Fruit fly (Drosophila melanogaster): Measurements from ENCODE around the gene Zip89B.

The Zip89B gene

dm6 chr3R:16287171-16287570 lies 18.4 kb upstream of the Zip89B start:
- peak; percentile 38 for TF ChIP-seq dsx (GFP tag; optimal IDR thresholded peaks at IDR 0.05; ENCODE audit: poor library complexity, severe bottlenecking)
- no peak for TF ChIP-seq topi (GFP tag; optimal IDR thresholded peaks at IDR 0.05)
- TF ChIP-seq Sox15 (GFP tag; optimal IDR thresholded peaks at IDR 0.05), result no peak
- TF ChIP-seq CG8119 (GFP tag; IDR thresholded peaks at IDR 0.05), result 0 out of 3 replicates have a peak, but pooled peaks have one; percentile 26
- no peak for TF ChIP-seq Blimp-1 (GFP tag; optimal IDR thresholded peaks at IDR 0.05)
- TF ChIP-seq spab (GFP tag; optimal IDR thresholded peaks at IDR 0.05), result peak; percentile 8
- no peak for TF ChIP-seq Met (GFP tag; optimal IDR thresholded peaks at IDR 0.05)
- peak; percentile 50 for TF ChIP-seq CG6808 (GFP tag; optimal IDR thresholded peaks at IDR 0.05)
- TF ChIP-seq CG6276 (GFP tag; optimal IDR thresholded peaks at IDR 0.05), result no peak
- peak; percentile 20 for TF ChIP-seq Sox102F (GFP tag; optimal IDR thresholded peaks at IDR 0.05)
- no peak for TF ChIP-seq acj6 (GFP tag; optimal IDR thresholded peaks at IDR 0.05)
- peak; percentile 60 for TF ChIP-seq CG9139 (GFP tag; optimal IDR thresholded peaks at IDR 0.05)
- TF ChIP-seq CG15336 (GFP tag; IDR thresholded peaks at IDR 0.05), result 0 out of 2 replicates have a peak, but pooled peaks have one; percentile 8
- TF ChIP-seq Sox14 (GFP tag; optimal IDR thresholded peaks at IDR 0.05), result no peak
- no peak for TF ChIP-seq CG11294 (GFP tag; IDR thresholded peaks at IDR 0.05)
- TF ChIP-seq ss (GFP tag; optimal IDR thresholded peaks at IDR 0.05), result peak; percentile 7 to 26
- no peak for TF ChIP-seq esn (GFP tag; optimal IDR thresholded peaks at IDR 0.05)
- no peak for TF ChIP-seq net (GFP tag; optimal IDR thresholded peaks at IDR 0.05)
- peak; percentile 11 for TF ChIP-seq CG6854 (GFP tag; optimal IDR thresholded peaks at IDR 0.05)
- no peak for TF ChIP-seq CG8632 (GFP tag; optimal IDR thresholded peaks at IDR 0.05)
- no peak for TF ChIP-seq CG10669 (GFP tag; optimal IDR thresholded peaks at IDR 0.05)
- no peak for TF ChIP-seq pdm3 (GFP tag; optimal IDR thresholded peaks at IDR 0.05)
- no peak for TF ChIP-seq Hr38 (GFP tag; optimal IDR thresholded peaks at IDR 0.05)
- TF ChIP-seq CG6792 (GFP tag; optimal IDR thresholded peaks at IDR 0.05), result no peak

dm6 chr3R:16287850-16288249 lies 17.7 kb upstream of the Zip89B start:
- TF ChIP-seq Eip78C (GFP tag) (peak; percentile 14), pdm3 (GFP tag; optimal IDR thresholded peaks at IDR 0.05) (no peak), CG8119 (GFP tag; IDR thresholded peaks at IDR 0.05) (0 out of 3 replicates have a peak, but pooled peaks have one; percentile 18)

dm6 chr3R:16288714-16289291 lies 16.8 kb upstream of the Zip89B start:
- TF ChIP-seq Met (GFP tag; optimal IDR thresholded peaks at IDR 0.05), result no peak
- peak; percentile 12 for TF ChIP-seq CG10669 (GFP tag; optimal IDR thresholded peaks at IDR 0.05)
- no peak for TF ChIP-seq vri (GFP tag; optimal IDR thresholded peaks at IDR 0.05)
- TF ChIP-seq achi (GFP tag; optimal IDR thresholded peaks at IDR 0.05), result no peak
- no peak for TF ChIP-seq fd59A (GFP tag; optimal IDR thresholded peaks at IDR 0.05)
- no peak for TF ChIP-seq OdsH (GFP tag; optimal IDR thresholded peaks at IDR 0.05)
- no peak for TF ChIP-seq CG11294 (GFP tag; IDR thresholded peaks at IDR 0.05)
- TF ChIP-seq Smox (GFP tag; optimal IDR thresholded peaks at IDR 0.05), result no peak
- no peak for TF ChIP-seq Eip93F (GFP tag; optimal IDR thresholded peaks at IDR 0.05)
- TF ChIP-seq CG6276 (GFP tag; optimal IDR thresholded peaks at IDR 0.05), result no peak
- TF ChIP-seq CG16779 (tag; optimal IDR thresholded peaks at IDR 0.05), result no peak
- TF ChIP-seq lz (GFP tag; optimal IDR thresholded peaks at IDR 0.05), result no peak
- TF ChIP-seq salr (GFP tag; optimal IDR thresholded peaks at IDR 0.05), result no peak
- TF ChIP-seq Sox102F (GFP tag; optimal IDR thresholded peaks at IDR 0.05), result no peak
- TF ChIP-seq Ets21C (GFP tag; optimal IDR thresholded peaks at IDR 0.05), result no peak
- no peak for TF ChIP-seq CG31627 (GFP tag; optimal IDR thresholded peaks at IDR 0.05)
- peak; percentile 64 for TF ChIP-seq dsx (GFP tag; optimal IDR thresholded peaks at IDR 0.05; ENCODE audit: poor library complexity, severe bottlenecking)
- TF ChIP-seq CG6163 (GFP tag; IDR thresholded peaks at IDR 0.05), result no peak
- TF ChIP-seq ss (GFP tag; optimal IDR thresholded peaks at IDR 0.05), result peak in 1 of 2 experiments; percentile 26
- TF ChIP-seq CG15336 (GFP tag; IDR thresholded peaks at IDR 0.05), result no peak
- peak; percentile 38 for TF ChIP-seq Eip78C (GFP tag)
- no peak for TF ChIP-seq net (GFP tag; optimal IDR thresholded peaks at IDR 0.05)
- no peak for TF ChIP-seq CG8319 (GFP tag; optimal IDR thresholded peaks at IDR 0.05)
- TF ChIP-seq CG4318 (GFP tag; optimal IDR thresholded peaks at IDR 0.05), result no peak
- no peak for TF ChIP-seq CG11762 (GFP tag; optimal IDR thresholded peaks at IDR 0.05; ENCODE audit: insufficient read depth)
- TF ChIP-seq Sox15 (GFP tag; optimal IDR thresholded peaks at IDR 0.05), result no peak
- no peak for TF ChIP-seq Hr39 (GFP tag; optimal IDR thresholded peaks at IDR 0.05)
- TF ChIP-seq Gug (GFP tag; IDR thresholded peaks at IDR 0.05), result no peak
- TF ChIP-seq CG32006 (GFP tag; optimal IDR thresholded peaks at IDR 0.05), result no peak
- no peak for TF ChIP-seq Ets96B (tag; optimal IDR thresholded peaks at IDR 0.05)
- peak; percentile 56 for TF ChIP-seq Sox14 (GFP tag; optimal IDR thresholded peaks at IDR 0.05)
- no peak for TF ChIP-seq spab (GFP tag; optimal IDR thresholded peaks at IDR 0.05)
- TF ChIP-seq CG1621 (tag; optimal IDR thresholded peaks at IDR 0.05), result no peak
- TF ChIP-seq fd85E (GFP tag; optimal IDR thresholded peaks at IDR 0.05), result no peak
